Fruit fly (Drosophila melanogaster): ENCODE results near the gene Sbat.
A peak's percentile ranks its signal among the peaks of the same experiment; 100 is the strongest.

The Sbat gene

DNA sequence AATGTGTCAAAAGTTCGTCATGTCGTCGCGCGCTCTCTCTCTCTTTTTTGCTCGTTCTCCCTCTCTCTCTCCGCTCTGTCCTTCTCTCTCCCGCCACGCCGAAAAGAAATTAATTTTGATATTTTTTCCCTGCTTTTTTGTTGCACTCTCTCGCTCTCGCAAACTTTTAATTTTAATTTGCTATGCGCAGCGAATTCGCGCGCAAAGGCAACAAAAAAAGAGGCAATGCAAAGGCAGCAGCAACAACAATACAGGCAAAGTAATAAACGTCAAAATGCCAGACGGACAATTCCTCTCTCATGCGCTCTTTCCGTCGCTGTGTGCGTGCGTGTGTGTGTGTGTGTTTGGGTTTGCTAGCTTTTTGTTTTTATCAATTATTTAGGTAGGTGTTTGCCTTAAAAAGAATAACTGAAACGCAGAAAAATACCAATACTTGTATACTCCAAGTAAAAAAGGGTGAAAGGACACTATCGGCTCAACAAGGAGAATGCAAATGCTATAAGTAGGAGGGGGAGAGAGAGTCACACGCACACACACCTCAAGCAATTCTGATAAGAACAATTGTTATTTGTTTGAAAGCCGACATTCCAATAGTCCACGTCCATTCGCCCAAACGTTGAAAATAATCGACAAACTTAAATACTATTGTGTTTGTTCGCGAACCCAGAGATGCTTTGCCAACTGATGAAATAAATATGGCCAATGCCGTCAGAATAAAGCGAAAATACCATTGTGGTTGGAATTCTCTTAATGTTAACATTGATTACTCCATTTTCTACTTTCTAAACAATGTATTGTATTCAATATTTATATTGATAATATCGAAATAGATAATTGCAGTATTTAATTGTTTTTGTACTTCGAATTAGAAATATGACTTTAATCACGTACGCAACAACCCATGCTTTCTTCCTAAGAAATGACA, 8.7 kb downstream of the Sbat start (continued):
- peak; percentile 68 for TF ChIP-seq cg (GFP tag; optimal IDR thresholded peaks at IDR 0.05)

- peak; percentile 1 for TF ChIP-seq Deaf1 (tag; optimal IDR thresholded peaks at IDR 0.05)
- TF ChIP-seq dm (GFP tag; optimal IDR thresholded peaks at IDR 0.05) = no peak
- peak in 1 of 2 experiments; percentile 19 for TF ChIP-seq Trl (optimal IDR thresholded peaks at IDR 0.05)
- TF ChIP-seq Trl (GFP tag; optimal IDR thresholded peaks at IDR 0.05) = no peak
- peak; percentile 81 for TF ChIP-seq sens (GFP tag)
- no peak for TF ChIP-seq crol (GFP tag; IDR thresholded peaks at IDR 0.05)
- peak; percentile 42 for TF ChIP-seq Jarid2 (GFP tag; optimal IDR thresholded peaks at IDR 0.05)
- no peak for TF ChIP-seq tll (GFP tag; optimal IDR thresholded peaks at IDR 0.05)
- no peak for TF ChIP-seq tgo (GFP tag; IDR thresholded peaks at IDR 0.05)
- TF ChIP-seq Med (GFP tag) = peak; percentile 1
- no peak for TF ChIP-seq CG13296 (GFP tag; optimal IDR thresholded peaks at IDR 0.05)
- TF ChIP-seq wdn (GFP tag; IDR thresholded peaks at IDR 0.05) = no peak
- peak; percentile 99 for TF ChIP-seq CG5180 (GFP tag; optimal IDR thresholded peaks at IDR 0.05)
- no peak for TF ChIP-seq Asciz (GFP tag; optimal IDR thresholded peaks at IDR 0.05)
- no peak for TF ChIP-seq CG3838 (GFP tag; optimal IDR thresholded peaks at IDR 0.05)
- peak; percentile 22; the same call in 1 of the 2 replicates for TF ChIP-seq CG4360 (GFP tag; IDR thresholded peaks at IDR 0.05)
These were observed 9.8 kb downstream of the Sbat start for dm6 chr2L:2887760-2888600.

DNA sequence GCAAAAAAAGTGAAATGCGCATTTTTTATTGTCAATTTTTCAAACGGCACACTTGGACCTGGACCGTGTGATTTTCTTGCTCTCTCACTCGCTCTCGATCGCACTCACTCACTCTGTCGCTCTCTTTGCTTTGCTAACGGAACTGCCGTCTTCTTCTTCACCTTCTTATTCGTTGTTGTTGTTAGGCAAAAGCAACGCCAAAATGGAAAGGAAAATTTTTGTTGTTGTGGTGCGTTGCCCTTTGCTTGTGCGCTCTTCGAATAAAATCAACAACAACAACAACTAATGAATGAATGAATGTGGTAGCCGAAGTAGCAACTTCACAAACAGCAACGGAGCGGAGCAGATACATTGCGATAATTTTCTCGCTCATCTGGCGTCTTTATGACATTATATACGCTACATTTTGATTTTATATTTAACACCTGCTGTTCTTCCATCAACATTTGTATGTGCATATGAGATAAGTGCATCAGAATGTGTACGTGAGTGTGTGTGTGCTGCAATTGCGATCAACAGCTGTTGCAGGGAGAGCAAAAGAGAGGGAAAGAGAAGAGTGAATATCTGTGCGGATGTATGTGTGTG, 10.8 kb downstream of the Sbat start:
- TF ChIP-seq kah (GFP tag; optimal IDR thresholded peaks at IDR 0.05) = peak; percentile 36
- TF ChIP-seq ac (GFP tag; optimal IDR thresholded peaks at IDR 0.05) = peak; percentile 63
- peak; percentile 51 for TF ChIP-seq Aef1 (GFP tag; IDR thresholded peaks at IDR 0.05)
- TF ChIP-seq jumu (GFP tag; optimal IDR thresholded peaks at IDR 0.05) = no peak
- TF ChIP-seq Med (GFP tag) = peak; percentile 72
- peak; percentile 30 for TF ChIP-seq psq (GFP tag; optimal IDR thresholded peaks at IDR 0.05)
- TF ChIP-seq Awh (GFP tag; IDR thresholded peaks at IDR 0.05) = no peak
- peak in 1 of 2 experiments; percentile 8 for TF ChIP-seq insv (GFP tag; optimal IDR thresholded peaks at IDR 0.05)
- TF ChIP-seq crp (GFP tag; optimal IDR thresholded peaks at IDR 0.05) = peak in 1 of 2 experiments; percentile 31
- 0 out of 2 replicates have a peak, but pooled peaks have one; percentile 14 for TF ChIP-seq chm (GFP tag; IDR thresholded peaks at IDR 0.05)
- TF ChIP-seq Pdp1 (GFP tag; optimal IDR thresholded peaks at IDR 0.05) = no peak
- no peak for TF ChIP-seq CG7556 (GFP tag; optimal IDR thresholded peaks at IDR 0.05)
- TF ChIP-seq CG2199 (GFP tag; IDR thresholded peaks at IDR 0.05) = 0 out of 3 replicates have a peak, but pooled peaks have one; percentile 9
- no peak for TF ChIP-seq zen2 (GFP tag; IDR thresholded peaks at IDR 0.05; ENCODE audit: partially characterized antibody)
- TF ChIP-seq eve (GFP tag; optimal IDR thresholded peaks at IDR 0.05) = peak in 1 of 2 experiments; percentile 84
- no peak for TF ChIP-seq Fer2 (tag; optimal IDR thresholded peaks at IDR 0.05)
- no peak for TF ChIP-seq grn (GFP tag; optimal IDR thresholded peaks at IDR 0.05)
- peak; percentile 45; the same call in 2 of the 3 replicates for TF ChIP-seq CG34224 (GFP tag; IDR thresholded peaks at IDR 0.05; ENCODE audit: partially characterized antibody)
- peak; percentile 28 for TF ChIP-seq sens (GFP tag)
- TF ChIP-seq sqz (GFP tag; optimal IDR thresholded peaks at IDR 0.05) = peak; percentile 42
- no peak for TF ChIP-seq CG6254 (GFP tag; optimal IDR thresholded peaks at IDR 0.05)
- no peak for TF ChIP-seq Abd-B (GFP tag; optimal IDR thresholded peaks at IDR 0.05)
- no peak for TF ChIP-seq salm (tag; optimal IDR thresholded peaks at IDR 0.05)
- TF ChIP-seq CG10209 (GFP tag; optimal IDR thresholded peaks at IDR 0.05) = no peak
- TF ChIP-seq cg (GFP tag; optimal IDR thresholded peaks at IDR 0.05) = peak; percentile 84
- TF ChIP-seq zen (tag; optimal IDR thresholded peaks at IDR 0.05) = peak; percentile 34
- TF ChIP-seq twi (tag; optimal IDR thresholded peaks at IDR 0.05) = peak; percentile 75
- TF ChIP-seq CG3163 (GFP tag; optimal IDR thresholded peaks at IDR 0.05) = peak; percentile 64
